Fruit fly (Drosophila melanogaster) whole organism, wandering third instar larva: Measurements from ENCODE around the gene CG11309.

Source experiments
- Abd-B ChIP-seq: fragments of >200 bp; optimal IDR thresholded peaks from 2 replicates; lab custom pipeline; 2017; ENCODE audit warnings: missing biosample characterization, missing genetic modification characterization
- CG32264 ChIP-seq: fragments of 200-800 bp; sonication (Bioruptor generic); optimal IDR thresholded peaks from 2 replicates; lab custom pipeline; 2016; ENCODE audit warnings: missing biosample characterization, missing genetic modification characterization
- CG9705 ChIP-seq: fragments of 200-800 bp; sonication (Bioruptor generic); optimal IDR thresholded peaks from 2 replicates; lab custom pipeline; 2018; ENCODE audit warnings: missing biosample characterization, mild to moderate bottlenecking, missing genetic modification characterization
- CrebA ChIP-seq: fragments of 200-800 bp; sonication (Bioruptor generic); optimal IDR thresholded peaks from 2 replicates; lab custom pipeline; 2016; ENCODE audit warnings: missing biosample characterization, mild to moderate bottlenecking, missing genetic modification characterization, borderline replicate concordance
- Dfd ChIP-seq: fragments of >200 bp; optimal IDR thresholded peaks from 2 replicates; lab custom pipeline; 2017; ENCODE audit warnings: missing biosample characterization, missing genetic modification characterization
- Dif ChIP-seq: fragments of 200-275, 200-300 bp; sonication (Bioruptor generic); optimal IDR thresholded peaks from 2 replicates; lab custom pipeline; 2018; ENCODE audit warnings: missing biosample characterization, missing genetic modification characterization; ENCODE audit not compliant: partially characterized antibody
- GATAd ChIP-seq: sonication (Bioruptor generic); optimal IDR thresholded peaks from 2 replicates; lab custom pipeline; 2016; ENCODE audit warnings: missing biosample characterization, missing genetic modification characterization
- HLH106 ChIP-seq: fragments of 200-800 bp; optimal IDR thresholded peaks from 3 replicates; lab custom pipeline; 2019; ENCODE audit warnings: missing biosample characterization, mild to moderate bottlenecking, missing genetic modification characterization, moderate library complexity
- Hnf4 ChIP-seq: fragments of 200-800 bp; sonication (Bioruptor generic); optimal IDR thresholded peaks from 2 replicates; lab custom pipeline; 2016; ENCODE audit warnings: missing biosample characterization, mild to moderate bottlenecking, missing genetic modification characterization
- Hr78 ChIP-seq: fragments of >200 bp; optimal IDR thresholded peaks from 2 replicates; lab custom pipeline; 2017; ENCODE audit warnings: missing biosample characterization, missing genetic modification characterization
- Hr83 ChIP-seq: fragments of 200-300 bp; sonication (Bioruptor generic); optimal IDR thresholded peaks from 2 replicates; lab custom pipeline; 2016; ENCODE audit warnings: missing biosample characterization, mild to moderate bottlenecking, missing genetic modification characterization, moderate library complexity; ENCODE audit not compliant: poor library complexity, severe bottlenecking
- Jra ChIP-seq: sonication (Bioruptor generic); optimal IDR thresholded peaks from 2 replicates; lab custom pipeline; 2016; ENCODE audit warnings: missing biosample characterization, missing genetic modification characterization
- Mio ChIP-seq: sonication (Bioruptor generic); optimal IDR thresholded peaks from 2 replicates; lab custom pipeline; 2016; ENCODE audit warnings: missing biosample characterization, missing genetic modification characterization
- Myc ChIP-seq: fragments of >200 bp; optimal IDR thresholded peaks from 2 replicates; lab custom pipeline; 2017
- N ChIP-seq: fragments of >200 bp; optimal IDR thresholded peaks from 2 replicates; lab custom pipeline; 2018; ENCODE audit warnings: missing biosample characterization, missing external identifiers, missing genetic modification characterization
- OdsH ChIP-seq: fragments of 200-800 bp; sonication (Bioruptor generic); optimal IDR thresholded peaks from 2 replicates; lab custom pipeline; 2016; ENCODE audit warnings: missing biosample characterization, mild to moderate bottlenecking, missing genetic modification characterization
- Rel ChIP-seq, 2 experiments: fragments of 200-800 bp; sonication (Bioruptor generic) in 1 of 2; optimal IDR thresholded peaks; 2 replicates in 1 of 2; 3 replicates in 1 of 2; lab custom pipeline; 2016 to 2019; ENCODE audit warnings: mild to moderate bottlenecking in 2 of 2, missing biosample characterization in 2 of 2, missing genetic modification characterization in 2 of 2, moderate library complexity in 1 of 2
- Sp1 ChIP-seq: fragments of 200-800 bp; sonication (Bioruptor generic); optimal IDR thresholded peaks from 3 replicates; lab custom pipeline; 2019; ENCODE audit warnings: missing biosample characterization, mild to moderate bottlenecking, missing genetic modification characterization, moderate library complexity
- Vsx2 ChIP-seq: fragments of 200-300, 225-300 bp; sonication (Bioruptor generic); optimal IDR thresholded peaks from 2 replicates; lab custom pipeline; 2018; ENCODE audit warnings: missing biosample characterization, missing genetic modification characterization; ENCODE audit not compliant: partially characterized antibody
- br ChIP-seq: fragments of 200-800 bp; sonication (Bioruptor generic); optimal IDR thresholded peaks from 2 replicates; lab custom pipeline; 2016; ENCODE audit warnings: missing biosample characterization, missing genetic modification characterization
- brk ChIP-seq: fragments of 200-800 bp; sonication (Bioruptor generic); optimal IDR thresholded peaks from 2 replicates; lab custom pipeline; 2016; ENCODE audit warnings: missing biosample characterization, mild to moderate bottlenecking, missing genetic modification characterization
- dl ChIP-seq, 2 experiments: fragments of 175-275, 200-275 bp in 1 of 2; fragments of 200-275 bp in 1 of 2; sonication (Bioruptor generic); optimal IDR thresholded peaks; lab custom pipeline; 2018; ENCODE audit warnings: mild to moderate bottlenecking in 2 of 2, missing biosample characterization in 2 of 2, missing genetic modification characterization in 2 of 2, moderate library complexity in 2 of 2; ENCODE audit not compliant: partially characterized antibody in 2 of 2, insufficient read depth in 1 of 2
- dmrt93B ChIP-seq: fragments of 200-800 bp; sonication (Bioruptor generic); optimal IDR thresholded peaks from 2 replicates; lab custom pipeline; 2018; ENCODE audit warnings: missing biosample characterization, mild to moderate bottlenecking, missing genetic modification characterization
- dsf ChIP-seq: sonication (Bioruptor generic); optimal IDR thresholded peaks from 2 replicates; lab custom pipeline; 2016; ENCODE audit warnings: missing biosample characterization, missing genetic modification characterization, borderline replicate concordance
- ey ChIP-seq: fragments of 200-800 bp; sonication (Bioruptor generic); optimal IDR thresholded peaks from 2 replicates; lab custom pipeline; 2016; ENCODE audit warnings: missing biosample characterization, missing genetic modification characterization
- foxo ChIP-seq, 2 experiments: fragments of 200-800 bp; sonication (Bioruptor generic); optimal IDR thresholded peaks; 2 replicates in 1 of 2; 3 replicates in 1 of 2; lab custom pipeline; 2016 to 2017; ENCODE audit warnings: missing biosample characterization in 2 of 2, missing genetic modification characterization in 2 of 2
- fru ChIP-seq: fragments of 200-800 bp; sonication (Bioruptor generic); optimal IDR thresholded peaks from 3 replicates; lab custom pipeline; 2016; ENCODE audit warnings: missing biosample characterization, mild to moderate bottlenecking, missing genetic modification characterization
- h ChIP-seq: fragments of 200-800 bp; sonication (Bioruptor generic); optimal IDR thresholded peaks from 3 replicates; lab custom pipeline; 2016; ENCODE audit warnings: missing biosample characterization, mild to moderate bottlenecking, missing genetic modification characterization
- jim ChIP-seq: fragments of 175-275, 200-325 bp; sonication (Bioruptor generic); optimal IDR thresholded peaks from 2 replicates; lab custom pipeline; 2016; ENCODE audit warnings: missing biosample characterization, mild to moderate bottlenecking, missing genetic modification characterization
- lola ChIP-seq: fragments of >200 bp; optimal IDR thresholded peaks from 2 replicates; lab custom pipeline; 2017; ENCODE audit warnings: missing biosample characterization, missing genetic modification characterization
- pan ChIP-seq: fragments of >200 bp; optimal IDR thresholded peaks from 2 replicates; lab custom pipeline; 2017
- psq ChIP-seq: fragments of 200-800 bp; sonication (Bioruptor generic); optimal IDR thresholded peaks from 3 replicates; lab custom pipeline; 2017; ENCODE audit warnings: missing biosample characterization, mild to moderate bottlenecking, missing genetic modification characterization, moderate library complexity
- rgr ChIP-seq: fragments of 200-800 bp; sonication (Bioruptor generic); optimal IDR thresholded peaks from 3 replicates; lab custom pipeline; 2016; ENCODE audit warnings: missing biosample characterization, mild to moderate bottlenecking, missing genetic modification characterization
- sage ChIP-seq: fragments of 200-800 bp; sonication (Bioruptor generic); optimal IDR thresholded peaks from 2 replicates; lab custom pipeline; 2016; ENCODE audit warnings: missing biosample characterization, mild to moderate bottlenecking, missing genetic modification characterization
- sv ChIP-seq: fragments of 200-800 bp; sonication (Bioruptor generic); optimal IDR thresholded peaks from 3 replicates; lab custom pipeline; 2016; ENCODE audit warnings: missing biosample characterization, missing genetic modification characterization
- tai ChIP-seq: sonication (Bioruptor generic); optimal IDR thresholded peaks from 2 replicates; lab custom pipeline; 2016; ENCODE audit warnings: missing biosample characterization, missing genetic modification characterization
- usp ChIP-seq: fragments of >200 bp; optimal IDR thresholded peaks from 2 replicates; lab custom pipeline; 2017; ENCODE audit warnings: missing biosample characterization, missing genetic modification characterization
- woc ChIP-seq: sonication (Bioruptor generic); optimal IDR thresholded peaks from 2 replicates; lab custom pipeline; 2016; ENCODE audit warnings: missing biosample characterization, mild to moderate bottlenecking, missing genetic modification characterization

Gene CG11309

DNA sequence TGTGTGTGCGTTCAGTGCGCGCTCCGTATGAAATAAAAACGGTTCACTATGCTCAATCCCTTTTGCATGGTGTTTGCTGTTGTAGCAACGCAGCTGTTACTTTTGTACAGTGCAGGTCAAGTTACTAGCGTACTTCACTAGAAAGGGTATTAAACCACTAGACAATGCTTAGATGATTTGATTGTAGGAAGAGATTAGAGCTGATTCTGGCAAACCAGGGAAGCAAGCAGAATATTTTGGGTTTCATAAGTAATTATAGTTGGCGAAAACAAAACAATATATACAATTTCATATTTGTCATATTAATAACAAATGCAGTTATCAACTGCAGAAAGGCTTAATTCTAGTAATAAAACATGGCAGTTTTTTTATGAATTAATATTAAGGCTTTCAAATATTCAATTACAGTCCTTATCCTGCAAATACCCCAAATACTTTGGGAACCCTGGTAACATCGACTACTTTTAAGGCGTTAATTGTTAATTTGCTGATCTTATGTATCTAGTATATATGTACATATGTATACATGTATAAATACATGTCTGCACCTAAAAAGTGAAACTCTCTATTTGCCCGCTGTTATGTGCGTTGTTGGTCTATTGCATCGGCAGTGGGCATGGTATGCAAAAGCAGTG is 42.9 kb upstream of the CG11309 start:
- TF ChIP-seq Rel (GFP tag; optimal IDR thresholded peaks at IDR 0.05; lab: Kevin White, UChicago) = no peak
- TF ChIP-seq Rel (tag; optimal IDR thresholded peaks at IDR 0.05; lab: Kevin White, UChicago) = no peak
- no peak for TF ChIP-seq Sp1 (GFP tag; lab: Kevin White, UChicago)
- no peak for TF ChIP-seq Abd-B (GFP tag; lab: Kevin White, UChicago)
- peak in 1 of 2 experiments; percentile 59 for TF ChIP-seq foxo (GFP tag; optimal IDR thresholded peaks at IDR 0.05; lab: Kevin White, UChicago)
- no peak for TF ChIP-seq N
- TF ChIP-seq psq = peak; percentile 28
- peak; percentile 22 for TF ChIP-seq ey (GFP tag; lab: Kevin White, UChicago)
- peak; percentile 43 for TF ChIP-seq rgr
- TF ChIP-seq Hr83 = no peak
- TF ChIP-seq Myc = no peak
- TF ChIP-seq Vsx2 (GFP tag; lab: Kevin White, UChicago) = no peak
- no peak for TF ChIP-seq Dif
- TF ChIP-seq brk (GFP tag; lab: Kevin White, UChicago) = no peak
- no peak for TF ChIP-seq dsf (GFP tag; lab: Kevin White, UChicago)
- no peak for TF ChIP-seq sage (GFP tag; lab: Kevin White, UChicago)
- TF ChIP-seq sv (GFP tag; lab: Kevin White, UChicago) = peak; percentile 38
- TF ChIP-seq HLH106 = no peak
- no peak for TF ChIP-seq GATAd
- no peak for TF ChIP-seq lola
- no peak for TF ChIP-seq OdsH (GFP tag; lab: Kevin White, UChicago)
- no peak for TF ChIP-seq Mio (GFP tag; lab: Kevin White, UChicago)
- TF ChIP-seq pan (lab: Kevin White, UChicago) = no peak
- no peak for TF ChIP-seq tai (GFP tag; lab: Kevin White, UChicago)
- TF ChIP-seq dl (GFP tag; optimal IDR thresholded peaks at IDR 0.05; lab: Kevin White, UChicago; ENCODE audit: insufficient read depth in 1 of 2, partially characterized antibody in 2 of 2) = no peak
- peak; percentile 64 for TF ChIP-seq fru (GFP tag; lab: Kevin White, UChicago)
- peak; percentile 3 for TF ChIP-seq dmrt93B (GFP tag; lab: Kevin White, UChicago)
- TF ChIP-seq CG9705 (GFP tag; lab: Kevin White, UChicago) = no peak
- TF ChIP-seq jim (GFP tag; lab: Kevin White, UChicago) = no peak
- TF ChIP-seq CG32264 (GFP tag; lab: Kevin White, UChicago) = peak; percentile 40
- peak; percentile 31 for TF ChIP-seq woc (GFP tag; lab: Kevin White, UChicago)
- TF ChIP-seq usp (GFP tag; lab: Kevin White, UChicago) = no peak
- TF ChIP-seq Hnf4 (GFP tag; lab: Kevin White, UChicago) = no peak
- no peak for TF ChIP-seq CrebA (GFP tag; lab: Kevin White, UChicago)
- TF ChIP-seq Hr78 (GFP tag; lab: Kevin White, UChicago) = no peak
- TF ChIP-seq Dfd = no peak
- TF ChIP-seq h = no peak
- peak; percentile 26 for TF ChIP-seq br (GFP tag; lab: Kevin White, UChicago)
- no peak for TF ChIP-seq Jra (GFP tag; lab: Kevin White, UChicago)
- TF ChIP-seq, all 38 proteins: peak for 10

DNA sequence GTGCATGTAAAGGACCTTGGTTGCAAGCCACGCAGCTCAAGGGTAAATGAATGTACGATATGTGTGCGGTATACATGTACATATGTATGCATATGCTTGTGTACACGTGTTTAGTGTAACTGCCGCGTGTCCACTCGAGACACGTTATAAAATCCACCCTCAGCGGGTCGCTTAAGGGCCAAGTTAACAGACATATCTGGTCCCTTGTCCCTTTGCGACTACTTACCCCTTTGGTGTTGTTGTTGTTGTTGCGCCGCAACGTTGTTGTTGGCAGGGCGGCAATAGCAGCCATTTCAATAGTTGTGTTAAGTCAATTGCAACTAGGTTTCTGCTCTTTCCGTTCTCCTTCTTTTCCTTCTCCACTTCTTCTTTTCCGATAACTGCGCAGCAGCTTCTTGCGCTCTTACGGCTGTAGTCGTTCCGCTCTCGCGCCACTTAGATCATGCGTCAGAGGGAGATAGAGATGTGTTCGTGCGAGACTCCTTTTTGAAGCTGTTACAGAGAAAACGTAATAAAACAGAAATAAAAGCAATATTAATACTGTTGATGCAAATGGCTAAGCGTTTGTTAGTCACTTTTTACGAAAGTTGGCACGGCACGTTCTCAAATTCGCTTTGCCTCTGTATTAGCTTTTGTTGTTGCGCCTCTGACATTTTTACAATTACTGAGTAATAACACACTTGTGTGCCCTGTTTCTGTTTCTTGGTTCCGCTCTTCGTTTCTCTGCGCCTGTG is 42.2 kb upstream of the CG11309 start:
- TF ChIP-seq psq (peak; percentile 72), h (peak; percentile 29), Jra (GFP tag; lab: Kevin White, UChicago) (peak; percentile 33), OdsH (GFP tag; lab: Kevin White, UChicago) (no peak)
